Fruit fly (Drosophila melanogaster) whole organism, wandering third instar larva: Measurements from ENCODE around the gene CG17191.
A peak's percentile ranks its signal among the peaks of the same experiment; 100 is the strongest.

Experiments
- Abd-B ChIP-seq: fragments of >200 bp; optimal IDR thresholded peaks from 2 replicates; lab custom pipeline; 2017; ENCODE audit warnings: missing biosample characterization, missing genetic modification characterization
- CG32264 ChIP-seq: fragments of 200-800 bp; sonication (Bioruptor generic); optimal IDR thresholded peaks from 2 replicates; lab custom pipeline; 2016; ENCODE audit warnings: missing biosample characterization, missing genetic modification characterization
- CG9705 ChIP-seq: fragments of 200-800 bp; sonication (Bioruptor generic); optimal IDR thresholded peaks from 2 replicates; lab custom pipeline; 2018; ENCODE audit warnings: missing biosample characterization, mild to moderate bottlenecking, missing genetic modification characterization
- CrebA ChIP-seq: fragments of 200-800 bp; sonication (Bioruptor generic); optimal IDR thresholded peaks from 2 replicates; lab custom pipeline; 2016; ENCODE audit warnings: missing biosample characterization, mild to moderate bottlenecking, missing genetic modification characterization, borderline replicate concordance
- Dfd ChIP-seq: fragments of >200 bp; optimal IDR thresholded peaks from 2 replicates; lab custom pipeline; 2017; ENCODE audit warnings: missing biosample characterization, missing genetic modification characterization
- Dif ChIP-seq: fragments of 200-275, 200-300 bp; sonication (Bioruptor generic); optimal IDR thresholded peaks from 2 replicates; lab custom pipeline; 2018; ENCODE audit warnings: missing biosample characterization, missing genetic modification characterization; ENCODE audit not compliant: partially characterized antibody
- GATAd ChIP-seq: sonication (Bioruptor generic); optimal IDR thresholded peaks from 2 replicates; lab custom pipeline; 2016; ENCODE audit warnings: missing biosample characterization, missing genetic modification characterization
- HLH106 ChIP-seq: fragments of 200-800 bp; optimal IDR thresholded peaks from 3 replicates; lab custom pipeline; 2019; ENCODE audit warnings: missing biosample characterization, mild to moderate bottlenecking, missing genetic modification characterization, moderate library complexity
- Hnf4 ChIP-seq: fragments of 200-800 bp; sonication (Bioruptor generic); optimal IDR thresholded peaks from 2 replicates; lab custom pipeline; 2016; ENCODE audit warnings: missing biosample characterization, mild to moderate bottlenecking, missing genetic modification characterization
- Hr78 ChIP-seq: fragments of >200 bp; optimal IDR thresholded peaks from 2 replicates; lab custom pipeline; 2017; ENCODE audit warnings: missing biosample characterization, missing genetic modification characterization
- Hr83 ChIP-seq: fragments of 200-300 bp; sonication (Bioruptor generic); optimal IDR thresholded peaks from 2 replicates; lab custom pipeline; 2016; ENCODE audit warnings: missing biosample characterization, mild to moderate bottlenecking, missing genetic modification characterization, moderate library complexity; ENCODE audit not compliant: poor library complexity, severe bottlenecking
- Jra ChIP-seq: sonication (Bioruptor generic); optimal IDR thresholded peaks from 2 replicates; lab custom pipeline; 2016; ENCODE audit warnings: missing biosample characterization, missing genetic modification characterization
- Mio ChIP-seq: sonication (Bioruptor generic); optimal IDR thresholded peaks from 2 replicates; lab custom pipeline; 2016; ENCODE audit warnings: missing biosample characterization, missing genetic modification characterization
- Myc ChIP-seq: fragments of >200 bp; optimal IDR thresholded peaks from 2 replicates; lab custom pipeline; 2017
- N ChIP-seq: fragments of >200 bp; optimal IDR thresholded peaks from 2 replicates; lab custom pipeline; 2018; ENCODE audit warnings: missing biosample characterization, missing external identifiers, missing genetic modification characterization
- OdsH ChIP-seq: fragments of 200-800 bp; sonication (Bioruptor generic); optimal IDR thresholded peaks from 2 replicates; lab custom pipeline; 2016; ENCODE audit warnings: missing biosample characterization, mild to moderate bottlenecking, missing genetic modification characterization
- Rel ChIP-seq, 2 experiments: fragments of 200-800 bp; sonication (Bioruptor generic) in 1 of 2; optimal IDR thresholded peaks; 2 replicates in 1 of 2; 3 replicates in 1 of 2; lab custom pipeline; 2016 to 2019; ENCODE audit warnings: mild to moderate bottlenecking in 2 of 2, missing biosample characterization in 2 of 2, missing genetic modification characterization in 2 of 2, moderate library complexity in 1 of 2
- Sp1 ChIP-seq: fragments of 200-800 bp; sonication (Bioruptor generic); optimal IDR thresholded peaks from 3 replicates; lab custom pipeline; 2019; ENCODE audit warnings: missing biosample characterization, mild to moderate bottlenecking, missing genetic modification characterization, moderate library complexity
- Vsx2 ChIP-seq: fragments of 200-300, 225-300 bp; sonication (Bioruptor generic); optimal IDR thresholded peaks from 2 replicates; lab custom pipeline; 2018; ENCODE audit warnings: missing biosample characterization, missing genetic modification characterization; ENCODE audit not compliant: partially characterized antibody
- br ChIP-seq: fragments of 200-800 bp; sonication (Bioruptor generic); optimal IDR thresholded peaks from 2 replicates; lab custom pipeline; 2016; ENCODE audit warnings: missing biosample characterization, missing genetic modification characterization
- dmrt93B ChIP-seq: fragments of 200-800 bp; sonication (Bioruptor generic); optimal IDR thresholded peaks from 2 replicates; lab custom pipeline; 2018; ENCODE audit warnings: missing biosample characterization, mild to moderate bottlenecking, missing genetic modification characterization
- dsf ChIP-seq: sonication (Bioruptor generic); optimal IDR thresholded peaks from 2 replicates; lab custom pipeline; 2016; ENCODE audit warnings: missing biosample characterization, missing genetic modification characterization, borderline replicate concordance
- ey ChIP-seq: fragments of 200-800 bp; sonication (Bioruptor generic); optimal IDR thresholded peaks from 2 replicates; lab custom pipeline; 2016; ENCODE audit warnings: missing biosample characterization, missing genetic modification characterization
- foxo ChIP-seq, 2 experiments: fragments of 200-800 bp; sonication (Bioruptor generic); optimal IDR thresholded peaks; 2 replicates in 1 of 2; 3 replicates in 1 of 2; lab custom pipeline; 2016 to 2017; ENCODE audit warnings: missing biosample characterization in 2 of 2, missing genetic modification characterization in 2 of 2
- fru ChIP-seq: fragments of 200-800 bp; sonication (Bioruptor generic); optimal IDR thresholded peaks from 3 replicates; lab custom pipeline; 2016; ENCODE audit warnings: missing biosample characterization, mild to moderate bottlenecking, missing genetic modification characterization
- h ChIP-seq: fragments of 200-800 bp; sonication (Bioruptor generic); optimal IDR thresholded peaks from 3 replicates; lab custom pipeline; 2016; ENCODE audit warnings: missing biosample characterization, mild to moderate bottlenecking, missing genetic modification characterization
- jim ChIP-seq: fragments of 175-275, 200-325 bp; sonication (Bioruptor generic); optimal IDR thresholded peaks from 2 replicates; lab custom pipeline; 2016; ENCODE audit warnings: missing biosample characterization, mild to moderate bottlenecking, missing genetic modification characterization
- lola ChIP-seq: fragments of >200 bp; optimal IDR thresholded peaks from 2 replicates; lab custom pipeline; 2017; ENCODE audit warnings: missing biosample characterization, missing genetic modification characterization
- psq ChIP-seq: fragments of 200-800 bp; sonication (Bioruptor generic); optimal IDR thresholded peaks from 3 replicates; lab custom pipeline; 2017; ENCODE audit warnings: missing biosample characterization, mild to moderate bottlenecking, missing genetic modification characterization, moderate library complexity
- rgr ChIP-seq: fragments of 200-800 bp; sonication (Bioruptor generic); optimal IDR thresholded peaks from 3 replicates; lab custom pipeline; 2016; ENCODE audit warnings: missing biosample characterization, mild to moderate bottlenecking, missing genetic modification characterization
- sage ChIP-seq: fragments of 200-800 bp; sonication (Bioruptor generic); optimal IDR thresholded peaks from 2 replicates; lab custom pipeline; 2016; ENCODE audit warnings: missing biosample characterization, mild to moderate bottlenecking, missing genetic modification characterization
- sv ChIP-seq: fragments of 200-800 bp; sonication (Bioruptor generic); optimal IDR thresholded peaks from 3 replicates; lab custom pipeline; 2016; ENCODE audit warnings: missing biosample characterization, missing genetic modification characterization
- tai ChIP-seq: sonication (Bioruptor generic); optimal IDR thresholded peaks from 2 replicates; lab custom pipeline; 2016; ENCODE audit warnings: missing biosample characterization, missing genetic modification characterization
- usp ChIP-seq: fragments of >200 bp; optimal IDR thresholded peaks from 2 replicates; lab custom pipeline; 2017; ENCODE audit warnings: missing biosample characterization, missing genetic modification characterization
- woc ChIP-seq: sonication (Bioruptor generic); optimal IDR thresholded peaks from 2 replicates; lab custom pipeline; 2016; ENCODE audit warnings: missing biosample characterization, mild to moderate bottlenecking, missing genetic modification characterization

Gene CG17191

DNA sequence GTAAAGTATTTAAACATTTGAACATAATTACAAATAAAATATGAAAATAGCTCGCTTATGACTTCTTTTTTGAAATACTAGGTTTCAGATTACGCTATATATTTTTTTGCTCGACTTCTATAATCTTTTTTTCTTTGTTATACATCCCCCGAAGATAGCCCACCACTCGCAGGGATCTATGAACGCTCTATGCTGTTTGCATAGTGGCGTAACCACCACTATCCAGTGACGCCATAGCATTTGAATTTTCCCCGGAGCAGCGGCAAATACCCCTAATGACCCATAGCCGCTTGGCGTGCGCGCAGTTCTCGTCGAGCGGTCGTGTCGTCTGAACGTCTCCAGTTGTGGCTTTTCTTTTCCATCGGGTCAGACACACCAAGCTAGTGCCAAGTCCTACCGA lies 41.3 kb downstream of the CG17191 start, which contains the start of the genes CG14253 and CG46313:
Gene CG14253, plus strand, starts transcription at position 301 of the 400 bp plus-strand sequence.
Gene CG46313, plus strand, starts transcription at position 301 of the 400 bp plus-strand sequence.
- TF ChIP-seq usp (GFP tag; lab: Kevin White, UChicago) (no peak), sv (GFP tag; lab: Kevin White, UChicago) (no peak)

DNA sequence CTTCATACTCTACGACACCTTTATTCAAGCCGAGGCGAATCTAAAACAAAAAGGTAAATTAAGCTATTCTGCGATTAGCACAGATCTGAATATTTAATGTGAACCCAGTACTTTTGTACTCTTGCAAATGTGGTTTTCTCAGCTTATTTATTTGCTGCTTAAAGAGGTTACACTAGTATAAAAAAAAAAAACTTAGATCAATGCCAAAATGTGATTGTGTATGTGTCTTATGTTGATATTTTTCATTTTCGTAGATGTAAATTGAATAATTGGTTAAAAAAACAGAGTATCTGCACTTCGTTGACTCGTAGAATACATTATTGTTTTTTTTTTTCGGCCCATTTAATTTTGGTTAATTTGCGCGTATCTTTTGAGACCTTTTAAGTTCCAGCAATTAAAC lies 49.8 kb downstream of the CG17191 start:
- no peak for TF ChIP-seq Mio (GFP tag; lab: Kevin White, UChicago)
- TF ChIP-seq sv (GFP tag; lab: Kevin White, UChicago), result no peak
- no peak for TF ChIP-seq Jra
- no peak for TF ChIP-seq Myc (lab: Kevin White, UChicago)
- TF ChIP-seq Hr83 (GFP tag; lab: Kevin White, UChicago), result no peak
- TF ChIP-seq CG9705 (GFP tag; lab: Kevin White, UChicago), result no peak
- no peak for TF ChIP-seq Abd-B (GFP tag; lab: Kevin White, UChicago)
- TF ChIP-seq sage (GFP tag; lab: Kevin White, UChicago), result no peak
- TF ChIP-seq Rel (GFP tag; optimal IDR thresholded peaks at IDR 0.05; lab: Kevin White, UChicago), result no peak
- TF ChIP-seq Rel (tag; optimal IDR thresholded peaks at IDR 0.05; lab: Kevin White, UChicago), result no peak

DNA sequence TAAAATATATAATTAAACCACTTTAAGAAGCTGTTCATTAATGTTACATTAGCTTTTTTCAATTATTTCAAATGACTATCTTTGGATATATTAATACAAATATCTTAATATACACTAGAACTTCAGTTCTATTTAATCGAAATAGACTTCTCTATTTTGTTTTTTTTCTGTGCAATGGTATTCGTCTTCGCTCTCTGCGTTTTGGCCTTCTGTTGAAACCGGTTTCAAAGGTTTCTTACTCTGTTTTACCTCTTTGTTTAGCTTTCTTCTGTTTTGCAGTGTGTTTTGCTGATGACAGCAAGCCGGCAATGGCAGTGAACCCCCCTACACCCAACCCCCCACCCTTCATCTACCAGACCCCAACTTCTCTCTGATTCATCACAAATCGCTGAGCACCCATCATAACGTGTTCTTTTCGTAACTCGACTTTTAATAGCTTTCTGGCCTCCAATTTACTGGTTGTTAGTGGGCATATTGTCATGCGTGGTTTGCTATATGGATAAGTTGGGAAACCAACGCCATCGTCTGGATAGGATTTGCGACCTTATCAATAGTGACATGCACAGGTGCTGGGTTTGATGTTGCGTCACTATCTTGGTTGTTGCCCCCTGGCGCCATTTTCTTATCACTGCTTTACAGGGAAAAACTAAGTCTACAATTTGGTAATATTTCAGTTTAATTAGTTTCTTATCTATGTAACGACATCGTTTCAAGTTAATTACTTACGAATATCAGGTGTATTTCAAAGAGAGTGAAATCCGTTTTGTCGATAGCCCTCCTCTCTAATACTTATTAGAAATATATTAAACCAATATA lies 50.5 kb downstream of the CG17191 start:
- TF ChIP-seq foxo (GFP tag; optimal IDR thresholded peaks at IDR 0.05; lab: Kevin White, UChicago), result no peak
- TF ChIP-seq CG9705 (GFP tag; lab: Kevin White, UChicago), result no peak
- TF ChIP-seq GATAd (GFP tag; lab: Kevin White, UChicago), result no peak
- TF ChIP-seq HLH106 (tag; lab: Kevin White, UChicago), result no peak
- TF ChIP-seq OdsH, result no peak
- no peak for TF ChIP-seq Sp1 (GFP tag; lab: Kevin White, UChicago)
- TF ChIP-seq Myc (lab: Kevin White, UChicago), result no peak
- peak; percentile 26 for TF ChIP-seq Dif (GFP tag; lab: Kevin White, UChicago)
- TF ChIP-seq N (GFP tag; lab: Kevin White, UChicago), result no peak
- no peak for TF ChIP-seq fru (GFP tag; lab: Kevin White, UChicago)
- no peak for TF ChIP-seq h (GFP tag; lab: Kevin White, UChicago)
- no peak for TF ChIP-seq br (GFP tag; lab: Kevin White, UChicago)
- TF ChIP-seq Vsx2, result no peak
- TF ChIP-seq ey (GFP tag; lab: Kevin White, UChicago), result no peak
- no peak for TF ChIP-seq Rel (GFP tag; optimal IDR thresholded peaks at IDR 0.05; lab: Kevin White, UChicago)
- TF ChIP-seq Rel (tag; optimal IDR thresholded peaks at IDR 0.05; lab: Kevin White, UChicago), result peak; percentile 83
- peak; percentile 84 for TF ChIP-seq psq
- no peak for TF ChIP-seq dsf (GFP tag; lab: Kevin White, UChicago)
- TF ChIP-seq rgr, result peak; percentile 10
- no peak for TF ChIP-seq jim (GFP tag; lab: Kevin White, UChicago)
- TF ChIP-seq Dfd (GFP tag; lab: Kevin White, UChicago), result no peak
- TF ChIP-seq CrebA, result no peak
- TF ChIP-seq Hr78 (GFP tag; lab: Kevin White, UChicago), result no peak
- no peak for TF ChIP-seq Hnf4
- TF ChIP-seq Jra, result no peak
- no peak for TF ChIP-seq Abd-B (GFP tag; lab: Kevin White, UChicago)
- no peak for TF ChIP-seq CG32264 (GFP tag; lab: Kevin White, UChicago)
- TF ChIP-seq tai (GFP tag; lab: Kevin White, UChicago), result no peak
- TF ChIP-seq dmrt93B (GFP tag; lab: Kevin White, UChicago), result no peak
- no peak for TF ChIP-seq Mio (GFP tag; lab: Kevin White, UChicago)
- TF ChIP-seq usp (GFP tag; lab: Kevin White, UChicago), result no peak
- peak; percentile 6 for TF ChIP-seq woc
- TF ChIP-seq sage (GFP tag; lab: Kevin White, UChicago), result no peak
- TF ChIP-seq lola (GFP tag; lab: Kevin White, UChicago), result no peak
- no peak for TF ChIP-seq sv (GFP tag; lab: Kevin White, UChicago)
